Worm (Caenorhabditis elegans) whole organism, L4 larva: Measurements from ENCODE around the gene F59B10.4.

Experiments
- F10B5.3 ChIP-seq: sonication (generic microtip); optimal IDR thresholded peaks from 2 replicates; lab custom pipeline; 2016; ENCODE audit warnings: mild to moderate bottlenecking, missing genetic modification characterization, missing compliant biosample characterization
- T26A8.4 ChIP-seq: fragments of 200-800 bp; sonication (Bioruptor generic); IDR thresholded peaks from 2 replicates; pipeline ENCODE4 v1.3.6; 2022; ENCODE audit warnings: missing genetic modification characterization, missing compliant biosample characterization
- Y75B8A.6 ChIP-seq: fragments of 200-800 bp; sonication (Bioruptor generic); IDR thresholded peaks from 2 replicates; pipeline ENCODE4 v1.3.6; 2022; ENCODE audit warnings: missing genetic modification reagents, missing genetic modification characterization, missing compliant biosample characterization
- ZK546.5 ChIP-seq, 2 experiments: sonication (generic microtip); optimal IDR thresholded peaks; 2 replicates each; lab custom pipeline; 2017; ENCODE audit warnings: missing biosample characterization in 2 of 2, missing genetic modification characterization in 2 of 2
- ama-1 ChIP-seq: fragments of 150-350 bp; optimal IDR thresholded peaks from 2 replicates; lab custom pipeline; 2014; ENCODE audit warnings: inconsistent platforms, mixed read lengths
- arid-1 ChIP-seq: fragments of 200-800 bp; sonication (Bioruptor generic); conservative IDR thresholded peaks from 2 replicates; pipeline ENCODE4 v1.3.6; 2022; ENCODE audit warnings: missing genetic modification reagents, missing genetic modification characterization, missing compliant biosample characterization
- ceh-20 ChIP-seq: fragments of 200-800 bp; sonication (Bioruptor generic); IDR thresholded peaks from 2 replicates; pipeline ENCODE4 v1.3.6; 2022; ENCODE audit warnings: missing genetic modification reagents, missing genetic modification characterization, missing compliant biosample characterization
- ceh-32 ChIP-seq: sonication (generic microtip); optimal IDR thresholded peaks from 2 replicates; lab custom pipeline; 2016; ENCODE audit warnings: mild to moderate bottlenecking, missing genetic modification characterization, missing compliant biosample characterization; ENCODE audit not compliant: poor library complexity
- ceh-44 ChIP-seq: fragments of 200-800 bp; sonication (Bioruptor generic); IDR thresholded peaks from 2 replicates; pipeline ENCODE4 v1.3.6; 2022; ENCODE audit warnings: missing genetic modification reagents, missing genetic modification characterization, missing compliant biosample characterization
- ceh-62 ChIP-seq: sonication (generic microtip); optimal IDR thresholded peaks from 2 replicates; lab custom pipeline; 2017; ENCODE audit warnings: missing biosample characterization, missing genetic modification characterization
- ceh-82 ChIP-seq: sonication (generic microtip); optimal IDR thresholded peaks from 2 replicates; lab custom pipeline; 2017; ENCODE audit warnings: missing biosample characterization, missing genetic modification characterization
- daf-12 ChIP-seq: fragments of 150-350 bp; optimal IDR thresholded peaks from 2 replicates; lab custom pipeline; 2014; ENCODE audit warnings: missing biosample characterization, missing genetic modification reagents, missing genetic modification characterization
- daf-19 ChIP-seq: fragments of 200-800 bp; sonication (Bioruptor generic); conservative IDR thresholded peaks from 2 replicates; pipeline ENCODE4 v1.3.6; 2022; ENCODE audit warnings: missing genetic modification characterization, missing compliant biosample characterization
- dmd-8 ChIP-seq: fragments of 200-800 bp; sonication (Bioruptor generic); IDR thresholded peaks from 2 replicates; pipeline ENCODE4 v1.3.6; 2022; ENCODE audit warnings: missing genetic modification characterization, missing compliant biosample characterization
- duxl-1 ChIP-seq: sonication (generic microtip); optimal IDR thresholded peaks from 2 replicates; lab custom pipeline; 2016; ENCODE audit warnings: mild to moderate bottlenecking, missing genetic modification characterization, moderate library complexity, missing compliant biosample characterization; ENCODE audit not compliant: poor library complexity
- dve-1 ChIP-seq: sonication (generic microtip); optimal IDR thresholded peaks from 2 replicates; lab custom pipeline; 2017; ENCODE audit warnings: antibody characterized with exemption, mild to moderate bottlenecking, missing genetic modification characterization, missing compliant biosample characterization; ENCODE audit not compliant: insufficient read depth
- egl-27 ChIP-seq: sonication (generic microtip); optimal IDR thresholded peaks from 3 replicates; lab custom pipeline; 2017; ENCODE audit warnings: missing biosample characterization, missing genetic modification reagents, missing genetic modification characterization
- gei-8 ChIP-seq: fragments of 200-800 bp; sonication (Bioruptor generic); optimal IDR thresholded peaks from 2 replicates; lab custom pipeline; 2018; ENCODE audit warnings: mild to moderate bottlenecking, missing genetic modification characterization, missing compliant biosample characterization
- hlh-30 ChIP-seq: sonication (generic microtip); optimal IDR thresholded peaks from 2 replicates; lab custom pipeline; 2017; ENCODE audit warnings: antibody characterized with exemption, mild to moderate bottlenecking, missing genetic modification characterization, missing compliant biosample characterization; ENCODE audit not compliant: insufficient read depth
- jun-1 ChIP-seq: fragments of 150-350 bp; optimal IDR thresholded peaks from 2 replicates; lab custom pipeline; 2014; ENCODE audit warnings: missing biosample characterization, missing genetic modification reagents, missing genetic modification characterization
- lin-13 ChIP-seq: fragments of 150-350 bp; optimal IDR thresholded peaks from 2 replicates; lab custom pipeline; 2014; ENCODE audit warnings: missing biosample characterization, missing genetic modification reagents, missing genetic modification characterization
- lin-15B ChIP-seq: fragments of 150-350 bp; sonication (generic microtip); optimal IDR thresholded peaks from 3 replicates; lab custom pipeline; 2014; ENCODE audit warnings: missing biosample characterization, missing genetic modification characterization
- lir-3 ChIP-seq: sonication (generic microtip); optimal IDR thresholded peaks from 2 replicates; lab custom pipeline; 2016; ENCODE audit warnings: mild to moderate bottlenecking, missing genetic modification characterization, missing compliant biosample characterization
- lsy-2 ChIP-seq, 2 experiments: fragments of 150-350 bp in 1 of 2; sonication (generic microtip) in 1 of 2; optimal IDR thresholded peaks; 2 replicates each; lab custom pipeline; 2014 to 2017; ENCODE audit warnings: missing biosample characterization in 2 of 2, missing genetic modification characterization in 2 of 2
- madf-5 ChIP-seq, 2 experiments: fragments of 200-800 bp; sonication (Bioruptor generic); IDR thresholded peaks; 2 replicates each; pipeline ENCODE4 v1.3.6; 2022; ENCODE audit warnings: missing compliant biosample characterization in 2 of 2, missing genetic modification characterization in 2 of 2
- mdl-1 ChIP-seq, 2 experiments: fragments of 150-350 bp in 1 of 2; sonication (generic microtip) in 1 of 2; optimal IDR thresholded peaks; 2 replicates each; lab custom pipeline; 2014 to 2017; ENCODE audit warnings: missing biosample characterization in 2 of 2, missing genetic modification characterization in 2 of 2
- mes-2 ChIP-seq: sonication (generic microtip); optimal IDR thresholded peaks from 2 replicates; lab custom pipeline; 2016; ENCODE audit warnings: missing genotype, mild to moderate bottlenecking, missing genetic modification characterization, missing compliant biosample characterization; ENCODE audit not compliant: poor library complexity, severe bottlenecking
- nhr-102 ChIP-seq: sonication (generic microtip); optimal IDR thresholded peaks from 2 replicates; lab custom pipeline; 2016; ENCODE audit warnings: mild to moderate bottlenecking, missing genetic modification characterization, moderate library complexity, missing compliant biosample characterization
- nhr-28 ChIP-seq: fragments of 150-350 bp; optimal IDR thresholded peaks from 2 replicates; lab custom pipeline; 2014; ENCODE audit warnings: missing biosample characterization, missing genetic modification characterization
- nhr-41 ChIP-seq: fragments of 200-800 bp; sonication (Bioruptor generic); IDR thresholded peaks from 2 replicates; pipeline ENCODE4 v1.3.6; 2022; ENCODE audit warnings: missing genetic modification reagents, missing genetic modification characterization, missing compliant biosample characterization
- nhr-42 ChIP-seq: fragments of 200-800 bp; sonication (Bioruptor generic); IDR thresholded peaks from 2 replicates; pipeline ENCODE4 v1.3.6; 2022; ENCODE audit warnings: missing genetic modification characterization, missing compliant biosample characterization
- nhr-6 ChIP-seq: fragments of 150-350 bp; optimal IDR thresholded peaks from 2 replicates; lab custom pipeline; 2014; ENCODE audit warnings: missing biosample characterization, missing genetic modification characterization
- nhr-76 ChIP-seq: fragments of 150-350 bp; optimal IDR thresholded peaks from 2 replicates; lab custom pipeline; 2014; ENCODE audit warnings: missing biosample characterization, missing genetic modification characterization
- nhr-77 ChIP-seq: fragments of 150-350 bp; optimal IDR thresholded peaks from 2 replicates; lab custom pipeline; 2014; ENCODE audit warnings: missing biosample characterization, missing genetic modification characterization
- pha-4 ChIP-seq, 2 experiments: fragments of 150-350 bp in 1 of 2; fragments of 200-800 bp in 1 of 2; sonication (Bioruptor generic) in 1 of 2; IDR thresholded peaks in 1 of 2; optimal IDR thresholded peaks in 1 of 2; 2 replicates each; pipeline versions ENCODE4 v1.3.6 to Lab custom; 2014 to 2022; ENCODE audit warnings: missing genetic modification characterization in 2 of 2, missing genetic modification reagents in 2 of 2, missing biosample characterization in 1 of 2, missing compliant biosample characterization in 1 of 2
- php-3 ChIP-seq: fragments of 200-800 bp; sonication (Bioruptor generic); IDR thresholded peaks from 2 replicates; pipeline ENCODE4 v1.3.6; 2022; ENCODE audit warnings: missing genetic modification reagents, missing genetic modification characterization, missing compliant biosample characterization
- pqm-1 ChIP-seq: sonication (generic microtip); optimal IDR thresholded peaks from 2 replicates; lab custom pipeline; 2017; ENCODE audit warnings: missing biosample characterization, missing genetic modification characterization
- sdz-12 ChIP-seq: fragments of 200-800 bp; sonication (Bioruptor generic); optimal IDR thresholded peaks from 2 replicates; lab custom pipeline; 2018; ENCODE audit warnings: mild to moderate bottlenecking, missing genetic modification characterization, missing compliant biosample characterization
- set-16 ChIP-seq: fragments of 200-800 bp; sonication (Bioruptor generic); IDR thresholded peaks from 2 replicates; pipeline ENCODE4 v1.3.6; 2022; ENCODE audit warnings: missing genetic modification reagents, missing genetic modification characterization, missing compliant biosample characterization
- snpc-1.2 ChIP-seq: fragments of 200-800 bp; sonication (Bioruptor generic); IDR thresholded peaks from 2 replicates; pipeline ENCODE4 v1.3.6; 2022; ENCODE audit warnings: missing genetic modification reagents, missing genetic modification characterization, missing compliant biosample characterization
- snpc-4 ChIP-seq: fragments of 150-350 bp; optimal IDR thresholded peaks from 2 replicates; lab custom pipeline; 2014; ENCODE audit warnings: missing biosample characterization, missing genetic modification characterization
- spr-3 ChIP-seq: fragments of 200-800 bp; sonication (Bioruptor generic); optimal IDR thresholded peaks from 2 replicates; lab custom pipeline; 2018; ENCODE audit warnings: mild to moderate bottlenecking, missing genetic modification characterization, missing compliant biosample characterization
- unc-130 ChIP-seq: sonication (generic microtip); optimal IDR thresholded peaks from 2 replicates; lab custom pipeline; 2016; ENCODE audit warnings: missing genetic modification reagents, missing genetic modification characterization, missing compliant biosample characterization
- unc-62 ChIP-seq, 3 experiments: fragments of 150-350 bp in 1 of 3; sonication (generic microtip); optimal IDR thresholded peaks in 2 of 3; peaks in 1 of 3; 1 replicate in 1 of 3; 2 replicates in 2 of 3; lab custom pipeline; 2014 to 2017; ENCODE audit warnings: missing biosample characterization in 3 of 3, missing genetic modification characterization in 3 of 3, missing genetic modification reagents in 3 of 3, missing genotype in 1 of 3
- vab-7 ChIP-seq: fragments of 200-800 bp; sonication (Bioruptor generic); IDR thresholded peaks from 2 replicates; pipeline ENCODE4 v1.3.6; 2022; ENCODE audit warnings: missing genetic modification reagents, missing genetic modification characterization, missing compliant biosample characterization
- zfp-2 ChIP-seq: sonication (generic microtip); optimal IDR thresholded peaks from 2 replicates; lab custom pipeline; 2016; ENCODE audit warnings: mild to moderate bottlenecking, missing genetic modification characterization, missing compliant biosample characterization
- zfp-3 ChIP-seq: fragments of 200-800 bp; sonication (Bioruptor generic); conservative IDR thresholded peaks from 2 replicates; pipeline ENCODE4 v1.3.6; 2022; ENCODE audit warnings: missing genetic modification reagents, missing genetic modification characterization, missing compliant biosample characterization
- ztf-7 ChIP-seq: fragments of 150-350 bp; optimal IDR thresholded peaks from 2 replicates; lab custom pipeline; 2014; ENCODE audit warnings: missing biosample characterization, missing genetic modification characterization

The F59B10.4 gene

DNA sequence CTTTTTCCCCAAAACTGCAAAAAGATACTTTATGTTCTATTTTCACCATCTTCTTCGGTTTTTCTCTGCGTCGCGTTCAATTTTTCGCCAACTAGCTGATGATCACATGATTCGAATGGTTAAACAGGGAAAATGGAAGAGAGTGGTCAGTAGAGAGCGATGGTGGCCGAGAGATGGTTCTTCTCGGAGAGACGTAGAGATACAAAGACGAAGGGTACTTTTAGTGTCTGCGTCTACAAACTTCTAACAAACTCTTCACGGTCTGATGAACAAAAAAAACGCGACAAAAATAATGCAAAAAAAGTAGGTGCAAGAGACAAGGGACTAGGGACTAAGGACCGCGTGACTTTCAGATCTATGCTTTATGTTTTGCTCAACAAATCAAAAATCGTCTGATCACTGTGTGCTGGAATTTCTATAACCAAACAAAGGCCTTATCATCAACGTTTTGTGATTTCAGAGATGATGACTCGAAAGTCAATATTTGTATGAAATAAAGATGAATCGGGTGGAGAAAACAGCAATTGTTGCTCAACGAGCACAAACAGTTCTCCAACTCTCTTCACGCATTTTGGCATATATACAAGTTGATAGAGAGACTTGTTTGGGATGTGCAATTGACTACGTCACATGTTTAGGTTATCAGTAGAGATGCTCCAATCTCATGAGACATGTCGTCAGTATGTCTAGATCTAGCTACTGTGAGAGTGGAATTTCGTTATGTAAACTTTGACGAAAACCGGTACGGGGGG lies 33.2 kb upstream of the F59B10.4 start (continued):
- peak; percentile 46; the same call in 1 of the 2 replicates for TF ChIP-seq vab-7
- TF ChIP-seq nhr-42 (GFP tag; lab: Robert Waterston, UW), result peak; percentile 60; the same call in 1 of the 2 replicates
- TF ChIP-seq jun-1 (tag; lab: Kevin White, UChicago), result peak; percentile 89
- TF ChIP-seq lir-3 (tag; lab: Kevin White, UChicago), result no peak
- peak; percentile 64 for TF ChIP-seq nhr-76 (tag; lab: Kevin White, UChicago)
- peak; percentile 41; the same call in 1 of the 2 replicates for TF ChIP-seq pha-4 (GFP tag; IDR thresholded peaks at IDR 0.05; lab: Robert Waterston, UW)
- TF ChIP-seq pha-4 (tag; optimal IDR thresholded peaks at IDR 0.05; lab: Kevin White, UChicago), result no peak
- TF ChIP-seq snpc-1.2 (GFP tag; lab: Robert Waterston, UW), result no peak
- TF ChIP-seq spr-3 (GFP tag; lab: Kevin White, UChicago), result peak; percentile 26
- no peak for TF ChIP-seq daf-12 (tag; lab: Kevin White, UChicago)
- no peak for TF ChIP-seq pqm-1 (tag; lab: Kevin White, UChicago)
- TF ChIP-seq ama-1 (lab: Kevin White, UChicago), result peak; percentile 82
- TF ChIP-seq dve-1 (tag; lab: Kevin White, UChicago), result peak; percentile 96
- TF ChIP-seq nhr-41, result peak; percentile 24; the same call in 1 of the 2 replicates
- no peak for TF ChIP-seq zfp-2 (tag; lab: Kevin White, UChicago)
- TF ChIP-seq nhr-77, result peak; percentile 94
- no peak for TF ChIP-seq ceh-62 (tag; lab: Kevin White, UChicago)
- TF ChIP-seq madf-5 (GFP tag; IDR thresholded peaks at IDR 0.05; lab: Robert Waterston, UW), result no peak; a peak in 1 of 4 replicates
- peak; percentile 7 for TF ChIP-seq sdz-12
- no peak for TF ChIP-seq ceh-44
- peak; percentile 55 for TF ChIP-seq set-16 (GFP tag; lab: Robert Waterston, UW)
- peak; percentile 83 for TF ChIP-seq mes-2 (tag; lab: Kevin White, UChicago)
- peak in 1 of 2 experiments; percentile 33 for TF ChIP-seq ZK546.5 (tag; optimal IDR thresholded peaks at IDR 0.05; lab: Kevin White, UChicago)
- peak in 1 of 2 experiments; percentile 100 for TF ChIP-seq unc-62 (GFP tag; optimal IDR thresholded peaks at IDR 0.05 in 1 of 2; lab: Kevin White, UChicago)
- TF ChIP-seq unc-62 (tag; optimal IDR thresholded peaks at IDR 0.05; lab: Kevin White, UChicago), result no peak
- TF ChIP-seq hlh-30 (tag; lab: Kevin White, UChicago), result peak; percentile 99
- TF ChIP-seq php-3 (GFP tag; lab: Robert Waterston, UW), result peak; percentile 40
- peak; percentile 90 for TF ChIP-seq nhr-28 (tag; lab: Kevin White, UChicago)
- TF ChIP-seq F10B5.3 (tag; lab: Kevin White, UChicago), result no peak
- TF ChIP-seq ceh-32, result no peak
- TF ChIP-seq gei-8 (GFP tag; lab: Kevin White, UChicago), result peak; percentile 74
- no peak for TF ChIP-seq egl-27 (tag; lab: Kevin White, UChicago)
- TF ChIP-seq zfp-3 (GFP tag; lab: Robert Waterston, UW), result 0 out of 2 replicates have a peak, but pooled peaks have one; percentile 42
- TF ChIP-seq Y75B8A.6 (GFP tag; lab: Robert Waterston, UW), result 0 out of 2 replicates have a peak, but pooled peaks have one; percentile 74
- peak; percentile 70 for TF ChIP-seq ceh-20 (GFP tag; lab: Robert Waterston, UW)
- TF ChIP-seq arid-1, result peak; percentile 28; the same call in 1 of the 2 replicates
- no peak for TF ChIP-seq daf-19 (GFP tag; lab: Robert Waterston, UW)
- no peak for TF ChIP-seq ceh-82 (tag; lab: Kevin White, UChicago)
- TF ChIP-seq T26A8.4 (GFP tag; lab: Robert Waterston, UW), result peak; percentile 67
- TF ChIP-seq ztf-7, result peak; percentile 61
- peak; percentile 76 to 92 for TF ChIP-seq lsy-2 (tag; optimal IDR thresholded peaks at IDR 0.05; lab: Kevin White, UChicago)
- peak; percentile 72 for TF ChIP-seq nhr-102 (tag; lab: Kevin White, UChicago)
- no peak for TF ChIP-seq dmd-8
- peak; percentile 70 for TF ChIP-seq duxl-1 (tag; lab: Kevin White, UChicago)
- TF ChIP-seq nhr-6 (tag; lab: Kevin White, UChicago), result peak; percentile 66
- no peak for TF ChIP-seq lin-13 (GFP tag; lab: Kevin White, UChicago)
- no peak for TF ChIP-seq lin-15B (tag; lab: Kevin White, UChicago)
- no peak for TF ChIP-seq unc-130
- peak; percentile 76 to 91 for TF ChIP-seq mdl-1 (tag; optimal IDR thresholded peaks at IDR 0.05; lab: Kevin White, UChicago)
- TF ChIP-seq snpc-4, result no peak
